Fruit fly (Drosophila melanogaster) whole organism, wandering third instar larva: ENCODE data around the gene CG7778.

Experiments used
- CG32264 ChIP-seq: fragments of 200-800 bp; sonication (Bioruptor generic); optimal IDR thresholded peaks from 2 replicates; lab custom pipeline; 2016; ENCODE audit warnings: missing biosample characterization, missing genetic modification characterization
- CG9705 ChIP-seq: fragments of 200-800 bp; sonication (Bioruptor generic); optimal IDR thresholded peaks from 2 replicates; lab custom pipeline; 2018; ENCODE audit warnings: missing biosample characterization, mild to moderate bottlenecking, missing genetic modification characterization
- Myc ChIP-seq: fragments of >200 bp; optimal IDR thresholded peaks from 2 replicates; lab custom pipeline; 2017
- Sp1 ChIP-seq: fragments of 200-800 bp; sonication (Bioruptor generic); optimal IDR thresholded peaks from 3 replicates; lab custom pipeline; 2019; ENCODE audit warnings: missing biosample characterization, mild to moderate bottlenecking, missing genetic modification characterization, moderate library complexity
- br ChIP-seq: fragments of 200-800 bp; sonication (Bioruptor generic); optimal IDR thresholded peaks from 2 replicates; lab custom pipeline; 2016; ENCODE audit warnings: missing biosample characterization, missing genetic modification characterization
- dl ChIP-seq, 2 experiments: fragments of 175-275, 200-275 bp in 1 of 2; fragments of 200-275 bp in 1 of 2; sonication (Bioruptor generic); optimal IDR thresholded peaks; lab custom pipeline; 2018; ENCODE audit warnings: mild to moderate bottlenecking in 2 of 2, missing biosample characterization in 2 of 2, missing genetic modification characterization in 2 of 2, moderate library complexity in 2 of 2; ENCODE audit not compliant: partially characterized antibody in 2 of 2, insufficient read depth in 1 of 2
- jim ChIP-seq: fragments of 175-275, 200-325 bp; sonication (Bioruptor generic); optimal IDR thresholded peaks from 2 replicates; lab custom pipeline; 2016; ENCODE audit warnings: missing biosample characterization, mild to moderate bottlenecking, missing genetic modification characterization
- lola ChIP-seq: fragments of >200 bp; optimal IDR thresholded peaks from 2 replicates; lab custom pipeline; 2017; ENCODE audit warnings: missing biosample characterization, missing genetic modification characterization
- psq ChIP-seq: fragments of 200-800 bp; sonication (Bioruptor generic); optimal IDR thresholded peaks from 3 replicates; lab custom pipeline; 2017; ENCODE audit warnings: missing biosample characterization, mild to moderate bottlenecking, missing genetic modification characterization, moderate library complexity
- sv ChIP-seq: fragments of 200-800 bp; sonication (Bioruptor generic); optimal IDR thresholded peaks from 3 replicates; lab custom pipeline; 2016; ENCODE audit warnings: missing biosample characterization, missing genetic modification characterization
- usp ChIP-seq: fragments of >200 bp; optimal IDR thresholded peaks from 2 replicates; lab custom pipeline; 2017; ENCODE audit warnings: missing biosample characterization, missing genetic modification characterization

DNA sequence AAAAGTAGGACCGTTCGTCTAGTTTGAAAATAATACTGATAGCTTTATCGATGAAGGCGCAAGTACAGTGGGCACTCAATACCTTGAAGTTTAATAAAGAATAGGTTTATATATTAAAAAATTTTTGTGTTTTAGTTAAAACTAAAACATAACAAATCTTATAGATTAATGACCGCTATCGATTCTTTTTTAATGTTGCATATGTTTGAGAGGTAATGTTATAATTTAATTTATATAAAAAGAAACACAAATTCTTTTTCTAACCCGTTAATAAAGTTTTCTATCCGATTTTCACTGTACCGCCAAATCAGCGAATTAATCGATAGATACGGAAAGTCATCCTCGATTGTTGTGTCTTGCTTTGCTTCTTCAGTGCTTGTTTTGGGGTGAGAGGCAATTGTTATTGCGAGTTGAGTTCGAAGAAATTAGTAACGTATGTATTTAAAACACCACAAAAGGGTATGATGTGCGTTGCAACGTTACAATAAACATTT lies 37.7 kb downstream of the CG7778 start, which contains the start of the genes Dad1 and CG13384:
- TF ChIP-seq psq (GFP tag; lab: Kevin White, UChicago) = peak; percentile 93
- peak; percentile 90 for TF ChIP-seq CG9705 (GFP tag; lab: Kevin White, UChicago)
- TF ChIP-seq Myc = no peak
- TF ChIP-seq lola = no peak
- TF ChIP-seq usp = no peak
- TF ChIP-seq jim (GFP tag; lab: Kevin White, UChicago) = no peak
- TF ChIP-seq br (GFP tag; lab: Kevin White, UChicago) = peak; percentile 82
- TF ChIP-seq Sp1 = peak; percentile 96
- TF ChIP-seq dl (GFP tag; optimal IDR thresholded peaks at IDR 0.05; lab: Kevin White, UChicago; ENCODE audit: insufficient read depth in 1 of 2, partially characterized antibody in 2 of 2) = no peak
- peak; percentile 32 for TF ChIP-seq CG32264
- peak; percentile 88 for TF ChIP-seq sv (GFP tag; lab: Kevin White, UChicago)
